Worm (Caenorhabditis elegans): ENCODE results near the gene clec-184.

DNA sequence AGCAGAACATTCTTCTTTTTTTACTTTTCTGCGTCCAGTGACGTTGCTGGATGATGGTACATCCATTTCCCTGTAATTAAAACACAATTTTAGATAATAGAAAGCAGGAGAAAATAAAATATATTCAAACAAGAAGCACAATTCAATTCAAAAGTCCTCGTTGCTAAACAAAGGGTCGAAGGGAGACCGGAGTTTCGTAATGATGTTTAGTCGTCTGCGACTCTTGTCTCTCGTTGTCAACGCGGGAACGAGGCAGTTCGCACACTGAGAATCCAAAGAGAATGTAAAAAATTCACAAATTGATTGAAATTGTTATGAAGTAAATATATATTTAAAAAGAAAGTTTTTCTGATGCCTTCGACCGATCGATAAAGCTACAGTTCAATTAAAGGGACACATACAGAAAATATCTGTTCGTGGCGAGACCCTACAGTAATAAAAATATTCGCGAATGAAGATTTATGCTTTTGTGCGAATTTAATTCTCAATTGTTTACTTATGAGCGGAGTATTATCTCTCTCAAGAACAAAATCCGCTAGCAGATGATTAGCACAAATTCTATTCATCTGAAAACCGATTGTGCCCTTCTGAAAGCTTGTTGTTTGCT is 18.9 kb downstream of the clec-184 start, which contains the start of gene dpy-26:
- no peak for TF ChIP-seq ets-4 (GFP tag; optimal IDR thresholded peaks at IDR 0.05)
- TF ChIP-seq C17E4.6 (GFP tag; IDR thresholded peaks at IDR 0.05): no peak

All from whole organism, young adult.